Fruit fly (Drosophila melanogaster): ENCODE results near the gene CG8043.

CG8043 gene

dm6 chr3R:8645580-8646220 lies 31.0 kb upstream of the CG8043 start, which contains the start of gene Cyp313b1 (continued):
- TF ChIP-seq CrebB (tag; optimal IDR thresholded peaks at IDR 0.05): no peak
- TF ChIP-seq CG15011 (GFP tag; optimal IDR thresholded peaks at IDR 0.05): no peak
- TF ChIP-seq row (GFP tag; IDR thresholded peaks at IDR 0.05): peak; percentile 51; the same call in 2 of the 3 replicates
- TF ChIP-seq odd (GFP tag; optimal IDR thresholded peaks at IDR 0.05): no peak
- no peak for TF ChIP-seq Lpt (GFP tag; optimal IDR thresholded peaks at IDR 0.05)
- TF ChIP-seq kni (GFP tag; optimal IDR thresholded peaks at IDR 0.05): peak; percentile 18
- TF ChIP-seq salm (tag; optimal IDR thresholded peaks at IDR 0.05): no peak
- no peak for TF ChIP-seq CG11695 (GFP tag; IDR thresholded peaks at IDR 0.05)
- peak; percentile 3 for TF ChIP-seq CG13624 (GFP tag; optimal IDR thresholded peaks at IDR 0.05)
- 0 out of 2 replicates have a peak, but pooled peaks have one; percentile 29 for TF ChIP-seq Xrp1 (GFP tag; IDR thresholded peaks at IDR 0.05)
- peak; percentile 26; the same call in 1 of the 2 replicates for TF ChIP-seq CG9932 (GFP tag; IDR thresholded peaks at IDR 0.05)
- no peak for TF ChIP-seq org-1 (GFP tag; optimal IDR thresholded peaks at IDR 0.05)
- peak; percentile 38 for TF ChIP-seq CG13894 (tag; optimal IDR thresholded peaks at IDR 0.05)
- TF ChIP-seq Bgb (GFP tag; IDR thresholded peaks at IDR 0.05; ENCODE audit: partially characterized antibody): no peak
- TF ChIP-seq CG30020 (tag; optimal IDR thresholded peaks at IDR 0.05): no peak
- peak; percentile 65 for TF ChIP-seq CG31224 (GFP tag; IDR thresholded peaks at IDR 0.05)
- TF ChIP-seq sima (GFP tag; optimal IDR thresholded peaks at IDR 0.05): no peak
- peak; percentile 4 for TF ChIP-seq unpg (GFP tag; optimal IDR thresholded peaks at IDR 0.05)
- TF ChIP-seq az2 (GFP tag; optimal IDR thresholded peaks at IDR 0.05): peak; percentile 5

- TF ChIP-seq CG4730 (GFP tag; IDR thresholded peaks at IDR 0.05) (peak; percentile 99), zen2 (GFP tag; IDR thresholded peaks at IDR 0.05; ENCODE audit: partially characterized antibody) (peak; percentile 66; the same call in 2 of the 3 replicates), odd (GFP tag; optimal IDR thresholded peaks at IDR 0.05) (peak; percentile 98), CG12071 (GFP tag; optimal IDR thresholded peaks at IDR 0.05) (peak; percentile 97), lbe (GFP tag; optimal IDR thresholded peaks at IDR 0.05) (peak; percentile 98), CG15011 (GFP tag; optimal IDR thresholded peaks at IDR 0.05) (peak; percentile 98), CG8359 (GFP tag; optimal IDR thresholded peaks at IDR 0.05; ENCODE audit: borderline replicate concordance) (peak; percentile 93), CG15514 (GFP tag; optimal IDR thresholded peaks at IDR 0.05) (peak; percentile 95), CG14667 (GFP tag; IDR thresholded peaks at IDR 0.05) (peak; percentile 99), usp (GFP tag; optimal IDR thresholded peaks at IDR 0.05) (no peak), CG12744 (GFP tag; optimal IDR thresholded peaks at IDR 0.05) (peak; percentile 99), HmgZ (tag; optimal IDR thresholded peaks at IDR 0.05) (peak; percentile 99), Pdp1 (GFP tag; optimal IDR thresholded peaks at IDR 0.05) (peak; percentile 99), Myb (GFP tag; optimal IDR thresholded peaks at IDR 0.05) (peak; percentile 93), dimm (GFP tag; IDR thresholded peaks at IDR 0.05) (peak; percentile 97), cg (GFP tag; optimal IDR thresholded peaks at IDR 0.05) (no peak), her (GFP tag; optimal IDR thresholded peaks at IDR 0.05) (peak; percentile 96), B-H1 (GFP tag; IDR thresholded peaks at IDR 0.05) (peak; percentile 98), crc (GFP tag; optimal IDR thresholded peaks at IDR 0.05) (peak; percentile 95), hbn (GFP tag; IDR thresholded peaks at IDR 0.05; ENCODE audit: partially characterized antibody) (peak; percentile 70), Xbp1 (GFP tag; optimal IDR thresholded peaks at IDR 0.05) (peak; percentile 100), run (tag; optimal IDR thresholded peaks at IDR 0.05) (peak; percentile 96), Hmx (GFP tag; optimal IDR thresholded peaks at IDR 0.05) (peak; percentile 98), psq (GFP tag; optimal IDR thresholded peaks at IDR 0.05) (peak; percentile 96), fd96Cb (tag; optimal IDR thresholded peaks at IDR 0.05) (peak; percentile 99), CG15073 (GFP tag; optimal IDR thresholded peaks at IDR 0.05) (peak; percentile 92), vvl (GFP tag; IDR thresholded peaks at IDR 0.05) (peak; percentile 100), CG7839 (tag; optimal IDR thresholded peaks at IDR 0.05) (peak; percentile 99), CG32532 (GFP tag; IDR thresholded peaks at IDR 0.05) (peak; percentile 99), NC2α (GFP tag; optimal IDR thresholded peaks at IDR 0.05) (peak; percentile 98), CG12299 (tag; optimal IDR thresholded peaks at IDR 0.05) (peak; percentile 98), toy (GFP tag; IDR thresholded peaks at IDR 0.05) (peak; percentile 96)
Observed at dm6 chr3R:8650741-8651140, 26.0 kb upstream of the CG8043 start, which contains the start of the genes Mkk4 and SLIRP2. Gene Mkk4 (minus strand): TSS chr3R:8650796. Gene SLIRP2 (plus strand): TSS chr3R:8651084.
